Fruit fly (Drosophila melanogaster): Measurements from ENCODE around the gene GstZ2.
A peak's percentile ranks its signal among the peaks of the same experiment; 100 is the strongest.

Gene GstZ2

dm6 chr3R:9503329-9504088, 43.1 kb upstream of the GstZ2 start (continued):
- TF ChIP-seq dysf (GFP tag; IDR thresholded peaks at IDR 0.05), result no peak; the same call in 2 of the 3 replicates
- no peak for TF ChIP-seq CG4707 (GFP tag; optimal IDR thresholded peaks at IDR 0.05)
- TF ChIP-seq CG1024 (GFP tag; IDR thresholded peaks at IDR 0.05), result no peak
- no peak for TF ChIP-seq CG13287 (GFP tag; IDR thresholded peaks at IDR 0.05; ENCODE audit: partially characterized antibody)
- TF ChIP-seq hbn (GFP tag; IDR thresholded peaks at IDR 0.05; ENCODE audit: partially characterized antibody), result no peak
- TF ChIP-seq oc (tag; optimal IDR thresholded peaks at IDR 0.05), result no peak
- TF ChIP-seq gcm (GFP tag; optimal IDR thresholded peaks at IDR 0.05), result no peak
- TF ChIP-seq fd102C (GFP tag; optimal IDR thresholded peaks at IDR 0.05), result no peak
- no peak for TF ChIP-seq hth (optimal IDR thresholded peaks at IDR 0.05)
- no peak for TF ChIP-seq CG9215 (GFP tag; IDR thresholded peaks at IDR 0.05)
- TF ChIP-seq CG12942 (GFP tag; optimal IDR thresholded peaks at IDR 0.05), result no peak
- TF ChIP-seq Side (GFP tag; optimal IDR thresholded peaks at IDR 0.05), result no peak
- TF ChIP-seq sens-2 (GFP tag; IDR thresholded peaks at IDR 0.05), result no peak
- no peak for TF ChIP-seq CG8924 (tag; optimal IDR thresholded peaks at IDR 0.05)
- TF ChIP-seq CG10543 (GFP tag; optimal IDR thresholded peaks at IDR 0.05), result no peak
- no peak for TF ChIP-seq Hmr (GFP tag; optimal IDR thresholded peaks at IDR 0.05)
- no peak for TF ChIP-seq CG1832 (GFP tag; optimal IDR thresholded peaks at IDR 0.05)
- TF ChIP-seq CG6654 (GFP tag; optimal IDR thresholded peaks at IDR 0.05), result no peak
- TF ChIP-seq CG4730 (GFP tag; IDR thresholded peaks at IDR 0.05), result no peak
- TF ChIP-seq Antp (GFP tag; optimal IDR thresholded peaks at IDR 0.05), result no peak
- no peak for TF ChIP-seq en (GFP tag; optimal IDR thresholded peaks at IDR 0.05)
- no peak for TF ChIP-seq HLH4C (GFP tag; IDR thresholded peaks at IDR 0.05; ENCODE audit: partially characterized antibody)
- no peak for TF ChIP-seq CG14710 (tag; optimal IDR thresholded peaks at IDR 0.05)
- peak; percentile 36; the same call in 1 of the 3 replicates for TF ChIP-seq ci (GFP tag; IDR thresholded peaks at IDR 0.05)
- TF ChIP-seq lov (optimal IDR thresholded peaks at IDR 0.05), result no peak
- 0 out of 3 replicates have a peak, but pooled peaks have one; percentile 23 for TF ChIP-seq lov (GFP tag; IDR thresholded peaks at IDR 0.05)
- no peak for TF ChIP-seq yki (optimal IDR thresholded peaks at IDR 0.05)
- no peak for TF ChIP-seq salm (tag; optimal IDR thresholded peaks at IDR 0.05)
- no peak for TF ChIP-seq sc (optimal IDR thresholded peaks at IDR 0.05)
- TF ChIP-seq sc (GFP tag; optimal IDR thresholded peaks at IDR 0.05), result no peak
- no peak for TF ChIP-seq Pdp1 (GFP tag; optimal IDR thresholded peaks at IDR 0.05)
- TF ChIP-seq Rfx (GFP tag; IDR thresholded peaks at IDR 0.05), result no peak; the same call in 1 of the 2 replicates
- TF ChIP-seq peb (GFP tag; IDR thresholded peaks at IDR 0.05), result no peak
- TF ChIP-seq zen2 (GFP tag; IDR thresholded peaks at IDR 0.05; ENCODE audit: partially characterized antibody), result no peak
- TF ChIP-seq CG10979 (tag; optimal IDR thresholded peaks at IDR 0.05), result no peak
- no peak for TF ChIP-seq CG12155 (GFP tag; optimal IDR thresholded peaks at IDR 0.05)
- 0 out of 3 replicates have a peak, but pooled peaks have one; percentile 10 for TF ChIP-seq CG11695 (GFP tag; IDR thresholded peaks at IDR 0.05)
- TF ChIP-seq Hr39 (optimal IDR thresholded peaks at IDR 0.05), result no peak
- no peak for TF ChIP-seq ash1 (GFP tag; optimal IDR thresholded peaks at IDR 0.05)
- no peak for TF ChIP-seq bigmax (GFP tag; optimal IDR thresholded peaks at IDR 0.05)
- TF ChIP-seq CG14860 (GFP tag; IDR thresholded peaks at IDR 0.05; ENCODE audit: partially characterized antibody), result no peak
- no peak for TF ChIP-seq CG16815 (GFP tag; optimal IDR thresholded peaks at IDR 0.05)
- TF ChIP-seq CG15601 (tag; optimal IDR thresholded peaks at IDR 0.05), result no peak
- no peak for TF ChIP-seq pho (GFP tag; optimal IDR thresholded peaks at IDR 0.05)
- no peak for TF ChIP-seq ham (GFP tag; IDR thresholded peaks at IDR 0.05)
- TF ChIP-seq gsb-n (tag; optimal IDR thresholded peaks at IDR 0.05), result no peak
- TF ChIP-seq CG17912 (GFP tag; optimal IDR thresholded peaks at IDR 0.05), result no peak
- peak in 1 of 2 experiments; percentile 37 for TF ChIP-seq insv (GFP tag; optimal IDR thresholded peaks at IDR 0.05)
- no peak for TF ChIP-seq Dip2 (GFP tag; IDR thresholded peaks at IDR 0.05)
- no peak for TF ChIP-seq ato (GFP tag; IDR thresholded peaks at IDR 0.05; ENCODE audit: partially characterized antibody)
- no peak for TF ChIP-seq BtbVII (GFP tag; optimal IDR thresholded peaks at IDR 0.05)
